Worm (Caenorhabditis elegans): Measurements from ENCODE around the gene F56D6.9.

Gene F56D6.9

ce11 chrIV:3906393-3906792, 14.3 kb downstream of the F56D6.9 start, which contains the start of gene F56D6.11:
Gene F56D6.11, minus strand, starts transcription at chrIV:3906493.
- TF ChIP-seq F16B12.6 (tag; optimal IDR thresholded peaks at IDR 0.05) = no peak
- TF ChIP-seq pqm-1 (tag; optimal IDR thresholded peaks at IDR 0.05) = no peak
- no peak for TF ChIP-seq dpl-1 (GFP tag; optimal IDR thresholded peaks at IDR 0.05)
- TF ChIP-seq efl-3 (GFP tag; optimal IDR thresholded peaks at IDR 0.05) = no peak
- no peak for TF ChIP-seq ets-5 (GFP tag; IDR thresholded peaks at IDR 0.05)
- TF ChIP-seq Y116A8C.19 (tag; optimal IDR thresholded peaks at IDR 0.05; ENCODE audit: borderline replicate concordance) = no peak
- no peak for TF ChIP-seq ceh-82 (tag; optimal IDR thresholded peaks at IDR 0.05)
- no peak for TF ChIP-seq ama-1 (optimal IDR thresholded peaks at IDR 0.05)
- no peak for TF ChIP-seq C34B4.2 (tag; optimal IDR thresholded peaks at IDR 0.05)
- TF ChIP-seq ceh-8 (GFP tag; optimal IDR thresholded peaks at IDR 0.05) = no peak
- TF ChIP-seq nhr-85 (tag) = no peak
- no peak for TF ChIP-seq elt-3 (tag; optimal IDR thresholded peaks at IDR 0.05)
- TF ChIP-seq dsc-1 (tag; optimal IDR thresholded peaks at IDR 0.05) = no peak
- no peak for TF ChIP-seq tbx-2 (tag; optimal IDR thresholded peaks at IDR 0.05)
- no peak for TF ChIP-seq lin-14 (GFP tag; optimal IDR thresholded peaks at IDR 0.05)
- no peak for TF ChIP-seq unc-130 (tag; optimal IDR thresholded peaks at IDR 0.05)
- TF ChIP-seq blmp-1 (tag; optimal IDR thresholded peaks at IDR 0.05) = no peak

DNA sequence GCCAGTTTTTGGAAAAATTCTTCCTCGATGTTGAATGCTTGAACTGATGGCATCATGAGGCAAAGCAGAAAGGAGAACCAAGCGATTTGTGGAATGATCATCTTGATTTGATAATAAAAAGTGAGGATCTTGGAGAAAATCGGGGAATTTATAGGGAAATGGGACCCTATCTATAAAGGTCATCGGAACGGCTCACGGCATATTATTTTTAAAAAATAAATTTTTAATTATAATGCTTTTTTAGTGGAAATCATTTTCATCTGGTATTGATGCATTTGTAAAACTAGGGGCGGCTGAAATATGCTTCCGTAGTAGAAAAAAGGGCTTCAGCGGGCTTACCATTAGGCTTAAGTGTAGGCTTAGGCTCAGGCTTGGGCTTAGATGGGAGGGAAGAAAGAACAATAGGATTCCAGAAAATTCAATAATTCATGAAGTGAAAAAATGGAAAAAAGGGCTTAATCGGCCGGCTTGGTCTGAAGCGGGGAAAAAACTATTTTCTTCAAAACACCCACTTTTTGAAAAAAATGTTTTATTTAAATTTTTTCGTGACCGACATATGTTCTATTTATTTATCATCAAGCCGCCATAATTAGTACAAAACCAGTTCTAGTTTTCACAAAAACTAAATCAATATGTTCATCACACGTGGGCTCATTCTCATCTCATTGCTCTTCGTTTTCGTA, 15.5 kb downstream of the F56D6.9 start, which contains the start of the genes F56D6.22 and F56D6.12:
F56D6.22 (minus strand) TSS at position 101 of the 683 bp plus-strand sequence.
F56D6.12 (plus strand) TSS at position 633 of the 683 bp plus-strand sequence.
- no peak for TF ChIP-seq egl-13 (tag; optimal IDR thresholded peaks at IDR 0.05)
- TF ChIP-seq irx-1 (tag; optimal IDR thresholded peaks at IDR 0.05) = no peak
- no peak for TF ChIP-seq lir-3 (tag; optimal IDR thresholded peaks at IDR 0.05; ENCODE audit: poor library complexity)
- no peak for TF ChIP-seq lsy-2 (tag; optimal IDR thresholded peaks at IDR 0.05)
- TF ChIP-seq fos-1 (tag; optimal IDR thresholded peaks at IDR 0.05) = no peak
- TF ChIP-seq lin-35 (GFP tag; optimal IDR thresholded peaks at IDR 0.05) = no peak
- TF ChIP-seq vab-15 (tag; optimal IDR thresholded peaks at IDR 0.05) = no peak
- no peak for TF ChIP-seq elt-2 (tag; optimal IDR thresholded peaks at IDR 0.05)
- TF ChIP-seq mep-1 (tag; optimal IDR thresholded peaks at IDR 0.05) = no peak
- TF ChIP-seq zip-4 (GFP tag; optimal IDR thresholded peaks at IDR 0.05) = no peak

ce11 chrIV:3909114-3909513, 17.0 kb downstream of the F56D6.9 start, which contains the start of gene F56D6.13:
Gene F56D6.13, plus strand, starts transcription at chrIV:3909414.
- no peak for TF ChIP-seq irx-1 (tag; optimal IDR thresholded peaks at IDR 0.05)
- TF ChIP-seq zag-1 (tag; optimal IDR thresholded peaks at IDR 0.05) = no peak
- no peak for TF ChIP-seq nhr-90 (tag; optimal IDR thresholded peaks at IDR 0.05; ENCODE audit: poor library complexity)
- no peak for TF ChIP-seq nhr-28 (tag; optimal IDR thresholded peaks at IDR 0.05)
- TF ChIP-seq rnt-1 (tag; optimal IDR thresholded peaks at IDR 0.05) = no peak
- no peak for TF ChIP-seq pag-3 (tag; optimal IDR thresholded peaks at IDR 0.05; ENCODE audit: borderline replicate concordance, insufficient read depth)
- no peak for TF ChIP-seq nhr-84 (tag; optimal IDR thresholded peaks at IDR 0.05)
- TF ChIP-seq mdl-1 (tag; optimal IDR thresholded peaks at IDR 0.05) = no peak
- no peak for TF ChIP-seq ztf-4 (tag; optimal IDR thresholded peaks at IDR 0.05)
- no peak for TF ChIP-seq ets-5 (GFP tag; IDR thresholded peaks at IDR 0.05)
- TF ChIP-seq ama-1 (optimal IDR thresholded peaks at IDR 0.05) = no peak
- no peak for TF ChIP-seq nhr-237 (tag; optimal IDR thresholded peaks at IDR 0.05)
- no peak for TF ChIP-seq mep-1 (tag; optimal IDR thresholded peaks at IDR 0.05)
- no peak for TF ChIP-seq mab-9 (GFP tag; IDR thresholded peaks at IDR 0.05)

Data from whole organism, L1 larva.